Worm (Caenorhabditis elegans): ENCODE data around the gene T27A8.2.
"Not testable (repeated sequence)": the region's sequence is repeated elsewhere in the genome, so short reads cannot be mapped to it uniquely, and the experiment has no call there.

Gene T27A8.2

ce11 chrX:16072595-16072994 lies 13.8 kb upstream of the T27A8.2 start, which contains the start of gene col-187:
Gene col-187 (plus strand): TSS chrX:16072895.
- no peak for TF ChIP-seq ceh-82 (tag; optimal IDR thresholded peaks at IDR 0.05)
- TF ChIP-seq aly-2 (tag; optimal IDR thresholded peaks at IDR 0.05) = no peak
- TF ChIP-seq peb-1 (tag; optimal IDR thresholded peaks at IDR 0.05) = no peak
- no peak for TF ChIP-seq egl-27 (tag; optimal IDR thresholded peaks at IDR 0.05)
- TF ChIP-seq nhr-21 (tag; optimal IDR thresholded peaks at IDR 0.05) = no peak
- no peak for TF ChIP-seq lsy-2 (tag; optimal IDR thresholded peaks at IDR 0.05)
- no peak for TF ChIP-seq ztf-1 (GFP tag; conservative IDR thresholded peaks at IDR 0.05)
- TF ChIP-seq nhr-12 (tag; optimal IDR thresholded peaks at IDR 0.05) = no peak
- TF ChIP-seq alr-1 (tag; optimal IDR thresholded peaks at IDR 0.05) = no peak
- TF ChIP-seq snpc-4 (tag; optimal IDR thresholded peaks at IDR 0.05) = no peak
- no peak for TF ChIP-seq nhr-237 (tag; optimal IDR thresholded peaks at IDR 0.05)
- TF ChIP-seq Y55F3AM.14 (GFP tag; optimal IDR thresholded peaks at IDR 0.05) = no peak
- TF ChIP-seq unc-55 (GFP tag; optimal IDR thresholded peaks at IDR 0.05) = no peak
- no peak for TF ChIP-seq unc-39 (tag; optimal IDR thresholded peaks at IDR 0.05)
- no peak for TF ChIP-seq sma-3 (GFP tag; optimal IDR thresholded peaks at IDR 0.05)
- TF ChIP-seq ztf-11 (tag; optimal IDR thresholded peaks at IDR 0.05) = no peak
- no peak for TF ChIP-seq ama-1 (optimal IDR thresholded peaks at IDR 0.05)
- TF ChIP-seq unc-62 (GFP tag; optimal IDR thresholded peaks at IDR 0.05) = no peak

- no peak for TF ChIP-seq snpc-4 (tag; optimal IDR thresholded peaks at IDR 0.05)
- no peak for TF ChIP-seq ztf-1 (GFP tag; conservative IDR thresholded peaks at IDR 0.05)
- no peak for TF ChIP-seq mbf-1 (tag; optimal IDR thresholded peaks at IDR 0.05)
- TF ChIP-seq Y55F3AM.14 (GFP tag; optimal IDR thresholded peaks at IDR 0.05) = no peak
- TF ChIP-seq ceh-82 (tag; optimal IDR thresholded peaks at IDR 0.05) = no peak
- no peak for TF ChIP-seq nhr-6 (tag; optimal IDR thresholded peaks at IDR 0.05)
- no peak for TF ChIP-seq ceh-16 (tag; optimal IDR thresholded peaks at IDR 0.05)
- TF ChIP-seq nhr-237 (tag; optimal IDR thresholded peaks at IDR 0.05) = no peak
- no peak for TF ChIP-seq C34F6.9 (tag; optimal IDR thresholded peaks at IDR 0.05)
Measured at ce11 chrX:16067984-16068383, 9.2 kb upstream of the T27A8.2 start.

ce11 chrX:16062385-16062784 lies 3.6 kb upstream of the T27A8.2 start, which contains the start of gene T27A8.3:
Gene T27A8.3 (plus strand): TSS chrX:16062685.
- TF ChIP-seq ztf-11 (tag; optimal IDR thresholded peaks at IDR 0.05); nhr-25 (tag; optimal IDR thresholded peaks at IDR 0.05); unc-62 (GFP tag; optimal IDR thresholded peaks at IDR 0.05): not testable (repeated sequence)

ce11 chrX:16056404-16056803 lies 2.3 kb downstream of the T27A8.2 start:
- peak; percentile 75 for TF ChIP-seq unc-62 (GFP tag; optimal IDR thresholded peaks at IDR 0.05)
- TF ChIP-seq nhr-6 (tag; optimal IDR thresholded peaks at IDR 0.05) = peak; percentile 96
- peak; percentile 82 for TF ChIP-seq R02D3.7 (tag; optimal IDR thresholded peaks at IDR 0.05)
- peak; percentile 96 for TF ChIP-seq sma-3 (GFP tag; optimal IDR thresholded peaks at IDR 0.05)
- TF ChIP-seq ZK546.5 (tag; optimal IDR thresholded peaks at IDR 0.05) = peak; percentile 76
- TF ChIP-seq lin-11 (tag; optimal IDR thresholded peaks at IDR 0.05) = peak; percentile 97
- peak; percentile 97 for TF ChIP-seq sem-4 (tag; optimal IDR thresholded peaks at IDR 0.05)
- TF ChIP-seq C34F6.9 (tag; optimal IDR thresholded peaks at IDR 0.05) = peak; percentile 97
- TF ChIP-seq elt-1 (tag; optimal IDR thresholded peaks at IDR 0.05) = no peak
- TF ChIP-seq blmp-1 (tag; optimal IDR thresholded peaks at IDR 0.05; ENCODE audit: insufficient read depth) = peak; percentile 84
- TF ChIP-seq sma-9 (GFP tag; optimal IDR thresholded peaks at IDR 0.05) = peak; percentile 98
- TF ChIP-seq sma-9 (tag; optimal IDR thresholded peaks at IDR 0.05) = peak; percentile 45
- peak; percentile 99 for TF ChIP-seq nhr-21 (tag; optimal IDR thresholded peaks at IDR 0.05)
- TF ChIP-seq ceh-16 (tag; optimal IDR thresholded peaks at IDR 0.05) = peak; percentile 81
- TF ChIP-seq zag-1 (tag; optimal IDR thresholded peaks at IDR 0.05) = peak; percentile 98
- TF ChIP-seq crh-2 (tag; optimal IDR thresholded peaks at IDR 0.05) = peak; percentile 99
- TF ChIP-seq nhr-25 (tag; optimal IDR thresholded peaks at IDR 0.05) = peak; percentile 97
- peak; percentile 98 for TF ChIP-seq lin-13 (GFP tag; optimal IDR thresholded peaks at IDR 0.05)
- TF ChIP-seq snpc-4 (tag; optimal IDR thresholded peaks at IDR 0.05) = peak; percentile 93
- no peak for TF ChIP-seq alr-1 (tag; optimal IDR thresholded peaks at IDR 0.05)
- TF ChIP-seq gmeb-1 (tag; optimal IDR thresholded peaks at IDR 0.05) = peak; percentile 93
- peak; percentile 43 for TF ChIP-seq nhr-11 (tag; optimal IDR thresholded peaks at IDR 0.05)
- TF ChIP-seq unc-39 (tag; optimal IDR thresholded peaks at IDR 0.05) = peak; percentile 73
- TF ChIP-seq mbf-1 (tag; optimal IDR thresholded peaks at IDR 0.05) = peak; percentile 74
- peak; percentile 78 for TF ChIP-seq nhr-12 (tag; optimal IDR thresholded peaks at IDR 0.05)
- TF ChIP-seq nhr-23 (tag; optimal IDR thresholded peaks at IDR 0.05) = no peak
- TF ChIP-seq egl-27 (tag; optimal IDR thresholded peaks at IDR 0.05) = peak; percentile 98
- TF ChIP-seq lin-39 (tag; optimal IDR thresholded peaks at IDR 0.05) = peak; percentile 91
- peak; percentile 95 to 96 for TF ChIP-seq lsy-2 (tag; optimal IDR thresholded peaks at IDR 0.05)
- TF ChIP-seq mab-5 (tag; optimal IDR thresholded peaks at IDR 0.05) = peak; percentile 96
- TF ChIP-seq Y55F3AM.14 (GFP tag; optimal IDR thresholded peaks at IDR 0.05) = peak; percentile 84
- peak; percentile 98 for TF ChIP-seq nhr-10 (tag; optimal IDR thresholded peaks at IDR 0.05)
- peak; percentile 66 for TF ChIP-seq ztf-11 (tag; optimal IDR thresholded peaks at IDR 0.05)
- 0 out of 2 replicates have a peak, but pooled peaks have one; percentile 67 for TF ChIP-seq ztf-1 (GFP tag; conservative IDR thresholded peaks at IDR 0.05)
- peak; percentile 94 for TF ChIP-seq nhr-77 (tag; optimal IDR thresholded peaks at IDR 0.05)
- TF ChIP-seq mdl-1 (tag; optimal IDR thresholded peaks at IDR 0.05) = peak; percentile 87 to 96
- peak; percentile 95 for TF ChIP-seq ceh-82 (tag; optimal IDR thresholded peaks at IDR 0.05)
- TF ChIP-seq peb-1 (tag; optimal IDR thresholded peaks at IDR 0.05) = no peak
- peak; percentile 56 for TF ChIP-seq aly-2 (tag; optimal IDR thresholded peaks at IDR 0.05)
- TF ChIP-seq unc-55 (GFP tag; optimal IDR thresholded peaks at IDR 0.05) = peak; percentile 98
- TF ChIP-seq ztf-4 (tag; optimal IDR thresholded peaks at IDR 0.05) = peak; percentile 87
- peak; percentile 76 for TF ChIP-seq dmd-4 (tag; optimal IDR thresholded peaks at IDR 0.05)
